Worm (Caenorhabditis elegans) whole organism, L4 larva: ENCODE measurements around the gene ndx-6.

Experiments used
- F10B5.3 ChIP-seq: sonication (generic microtip); optimal IDR thresholded peaks from 2 replicates; lab custom pipeline; 2016; ENCODE audit warnings: mild to moderate bottlenecking, missing genetic modification characterization, missing compliant biosample characterization
- F44E2.7 ChIP-seq: fragments of 200-800 bp; sonication (Bioruptor generic); IDR thresholded peaks from 2 replicates; pipeline ENCODE4 v2.1.2; 2022; ENCODE audit warnings: missing genetic modification characterization, missing compliant biosample characterization
- R02D3.7 ChIP-seq: fragments of 150-350 bp; sonication (generic microtip); optimal IDR thresholded peaks from 3 replicates; lab custom pipeline; 2014; ENCODE audit warnings: missing biosample characterization, missing genetic modification characterization
- T20F7.1 ChIP-seq: fragments of 200-800 bp; sonication (Bioruptor generic); optimal IDR thresholded peaks from 2 replicates; lab custom pipeline; 2018; ENCODE audit warnings: mild to moderate bottlenecking, missing genetic modification characterization, missing compliant biosample characterization
- ZK546.5 ChIP-seq, 2 experiments: sonication (generic microtip); optimal IDR thresholded peaks; 2 replicates each; lab custom pipeline; 2017; ENCODE audit warnings: missing biosample characterization in 2 of 2, missing genetic modification characterization in 2 of 2
- aha-1 ChIP-seq: fragments of 150-350 bp; peaks from one replicate; lab custom pipeline; 2014; ENCODE audit warnings: missing biosample characterization, missing genetic modification characterization
- aly-2 ChIP-seq: sonication (generic microtip); optimal IDR thresholded peaks from 2 replicates; lab custom pipeline; 2018; ENCODE audit warnings: missing biosample characterization, missing genetic modification characterization
- arid-1 ChIP-seq: fragments of 200-800 bp; sonication (Bioruptor generic); conservative IDR thresholded peaks from 2 replicates; pipeline ENCODE4 v1.3.6; 2022; ENCODE audit warnings: missing genetic modification reagents, missing genetic modification characterization, missing compliant biosample characterization
- attf-4 ChIP-seq: sonication (generic microtip); optimal IDR thresholded peaks from 3 replicates; lab custom pipeline; 2017; ENCODE audit warnings: missing biosample characterization, missing genetic modification characterization
- ceh-28 ChIP-seq: fragments of 150-350 bp; optimal IDR thresholded peaks from 2 replicates; lab custom pipeline; 2014; ENCODE audit warnings: missing biosample characterization, missing genetic modification reagents, missing genetic modification characterization
- ceh-32 ChIP-seq: sonication (generic microtip); optimal IDR thresholded peaks from 2 replicates; lab custom pipeline; 2016; ENCODE audit warnings: mild to moderate bottlenecking, missing genetic modification characterization, missing compliant biosample characterization; ENCODE audit not compliant: poor library complexity
- daf-12 ChIP-seq: fragments of 150-350 bp; optimal IDR thresholded peaks from 2 replicates; lab custom pipeline; 2014; ENCODE audit warnings: missing biosample characterization, missing genetic modification reagents, missing genetic modification characterization
- daf-16 ChIP-seq, 3 experiments: sonication (generic microtip); optimal IDR thresholded peaks; 2 replicates each; lab custom pipeline; 2016 to 2017; ENCODE audit warnings: missing genetic modification characterization in 3 of 3, missing genetic modification reagents in 3 of 3, mild to moderate bottlenecking in 2 of 3, missing compliant biosample characterization in 2 of 3, missing biosample characterization in 1 of 3, moderate library complexity in 1 of 3
- daf-19 ChIP-seq: fragments of 200-800 bp; sonication (Bioruptor generic); conservative IDR thresholded peaks from 2 replicates; pipeline ENCODE4 v1.3.6; 2022; ENCODE audit warnings: missing genetic modification characterization, missing compliant biosample characterization
- daf-8 ChIP-seq: fragments of 200-800 bp; sonication (Bioruptor generic); IDR thresholded peaks from 2 replicates; pipeline ENCODE4 v1.3.6; 2022; ENCODE audit warnings: missing genetic modification characterization, missing compliant biosample characterization
- dmd-6 ChIP-seq: fragments of 200-800 bp; sonication (Bioruptor generic); IDR thresholded peaks from 2 replicates; pipeline ENCODE4 v1.3.6; 2022; ENCODE audit warnings: missing genetic modification reagents, missing genetic modification characterization, missing compliant biosample characterization
- dmd-8 ChIP-seq: fragments of 200-800 bp; sonication (Bioruptor generic); IDR thresholded peaks from 2 replicates; pipeline ENCODE4 v1.3.6; 2022; ENCODE audit warnings: missing genetic modification characterization, missing compliant biosample characterization
- dmd-9 ChIP-seq: fragments of 200-800 bp; sonication (Bioruptor generic); IDR thresholded peaks from 2 replicates; pipeline ENCODE4 v1.3.6; 2022; ENCODE audit warnings: missing genetic modification reagents, missing genetic modification characterization, missing compliant biosample characterization
- dpl-1 ChIP-seq: fragments of 150-350 bp; optimal IDR thresholded peaks from 2 replicates; lab custom pipeline; 2014; ENCODE audit warnings: missing biosample characterization, missing genetic modification reagents, missing genetic modification characterization
- duxl-1 ChIP-seq: sonication (generic microtip); optimal IDR thresholded peaks from 2 replicates; lab custom pipeline; 2016; ENCODE audit warnings: mild to moderate bottlenecking, missing genetic modification characterization, moderate library complexity, missing compliant biosample characterization; ENCODE audit not compliant: poor library complexity
- egl-43 ChIP-seq: fragments of 200-800 bp; sonication (Bioruptor generic); IDR thresholded peaks from 2 replicates; pipeline ENCODE4 v1.3.6; 2022; ENCODE audit warnings: missing genetic modification reagents, missing genetic modification characterization, missing compliant biosample characterization
- fos-1 ChIP-seq: fragments of 150-350 bp; optimal IDR thresholded peaks from 2 replicates; lab custom pipeline; 2014; ENCODE audit warnings: missing biosample characterization, missing genetic modification characterization
- gei-8 ChIP-seq: fragments of 200-800 bp; sonication (Bioruptor generic); optimal IDR thresholded peaks from 2 replicates; lab custom pipeline; 2018; ENCODE audit warnings: mild to moderate bottlenecking, missing genetic modification characterization, missing compliant biosample characterization
- hmg-1.1 ChIP-seq: fragments of 200-800 bp; sonication (Bioruptor generic); IDR thresholded peaks from 2 replicates; pipeline ENCODE4 v1.3.6; 2022; ENCODE audit warnings: missing genetic modification reagents, missing genetic modification characterization, missing compliant biosample characterization
- lim-7 ChIP-seq: fragments of 200-800 bp; sonication (Bioruptor generic); IDR thresholded peaks from 2 replicates; pipeline ENCODE4 v1.3.6; 2022; ENCODE audit warnings: missing genetic modification characterization, missing compliant biosample characterization
- lin-1 ChIP-seq: fragments of 200-800 bp; sonication (Bioruptor generic); IDR thresholded peaks from 2 replicates; pipeline ENCODE4 v1.3.6; 2022; ENCODE audit warnings: missing genetic modification reagents, missing genetic modification characterization, missing compliant biosample characterization
- lin-29 ChIP-seq: fragments of 200-800 bp; sonication (Bioruptor generic); IDR thresholded peaks from 2 replicates; pipeline ENCODE4 v1.3.6; 2022; ENCODE audit warnings: missing genetic modification reagents, missing genetic modification characterization, missing compliant biosample characterization
- lin-39 ChIP-seq: fragments of 150-350 bp; optimal IDR thresholded peaks from 2 replicates; lab custom pipeline; 2014; ENCODE audit warnings: missing biosample characterization, missing genetic modification reagents, missing genetic modification characterization
- lir-3 ChIP-seq: sonication (generic microtip); optimal IDR thresholded peaks from 2 replicates; lab custom pipeline; 2016; ENCODE audit warnings: mild to moderate bottlenecking, missing genetic modification characterization, missing compliant biosample characterization
- lsy-2 ChIP-seq, 2 experiments: fragments of 150-350 bp in 1 of 2; sonication (generic microtip) in 1 of 2; optimal IDR thresholded peaks; 2 replicates each; lab custom pipeline; 2014 to 2017; ENCODE audit warnings: missing biosample characterization in 2 of 2, missing genetic modification characterization in 2 of 2
- madf-9 ChIP-seq: fragments of 200-800 bp; sonication (Bioruptor generic); conservative IDR thresholded peaks from 2 replicates; pipeline ENCODE4 v1.3.6; 2022; ENCODE audit warnings: missing genetic modification reagents, missing genetic modification characterization, missing compliant biosample characterization
- mes-2 ChIP-seq: sonication (generic microtip); optimal IDR thresholded peaks from 2 replicates; lab custom pipeline; 2016; ENCODE audit warnings: missing genotype, mild to moderate bottlenecking, missing genetic modification characterization, missing compliant biosample characterization; ENCODE audit not compliant: poor library complexity, severe bottlenecking
- mxl-3 ChIP-seq: fragments of 200-800 bp; sonication (Bioruptor generic); optimal IDR thresholded peaks from 2 replicates; lab custom pipeline; 2018; ENCODE audit warnings: mild to moderate bottlenecking, missing genetic modification characterization, missing compliant biosample characterization
- nhr-102 ChIP-seq: sonication (generic microtip); optimal IDR thresholded peaks from 2 replicates; lab custom pipeline; 2016; ENCODE audit warnings: mild to moderate bottlenecking, missing genetic modification characterization, moderate library complexity, missing compliant biosample characterization
- nhr-237 ChIP-seq: sonication (generic microtip); optimal IDR thresholded peaks from 2 replicates; lab custom pipeline; 2017; ENCODE audit warnings: missing biosample characterization, missing genetic modification characterization
- nhr-25 ChIP-seq: sonication (generic microtip); optimal IDR thresholded peaks from 2 replicates; lab custom pipeline; 2017; ENCODE audit warnings: missing genetic modification characterization, mild to moderate bottlenecking, missing compliant biosample characterization, antibody characterized with exemption, moderate library complexity, borderline replicate concordance; ENCODE audit not compliant: insufficient read depth
- nhr-41 ChIP-seq: fragments of 200-800 bp; sonication (Bioruptor generic); IDR thresholded peaks from 2 replicates; pipeline ENCODE4 v1.3.6; 2022; ENCODE audit warnings: missing genetic modification reagents, missing genetic modification characterization, missing compliant biosample characterization
- nhr-77 ChIP-seq: fragments of 150-350 bp; optimal IDR thresholded peaks from 2 replicates; lab custom pipeline; 2014; ENCODE audit warnings: missing biosample characterization, missing genetic modification characterization
- pqm-1 ChIP-seq: sonication (generic microtip); optimal IDR thresholded peaks from 2 replicates; lab custom pipeline; 2017; ENCODE audit warnings: missing biosample characterization, missing genetic modification characterization
- rbr-2 ChIP-seq: sonication (generic microtip); optimal IDR thresholded peaks from 2 replicates; lab custom pipeline; 2016; ENCODE audit warnings: missing genotype, missing genetic modification characterization, missing compliant biosample characterization
- saeg-2 ChIP-seq: fragments of 200-800 bp; sonication (Bioruptor generic); IDR thresholded peaks from 2 replicates; pipeline ENCODE4 v1.3.6; 2022; ENCODE audit warnings: missing genetic modification reagents, missing genetic modification characterization, missing compliant biosample characterization
- sdz-12 ChIP-seq: fragments of 200-800 bp; sonication (Bioruptor generic); optimal IDR thresholded peaks from 2 replicates; lab custom pipeline; 2018; ENCODE audit warnings: mild to moderate bottlenecking, missing genetic modification characterization, missing compliant biosample characterization
- set-16 ChIP-seq: fragments of 200-800 bp; sonication (Bioruptor generic); IDR thresholded peaks from 2 replicates; pipeline ENCODE4 v1.3.6; 2022; ENCODE audit warnings: missing genetic modification reagents, missing genetic modification characterization, missing compliant biosample characterization
- skn-1 ChIP-seq: fragments of 150-350 bp; optimal IDR thresholded peaks from 2 replicates; lab custom pipeline; 2014; ENCODE audit warnings: missing biosample characterization, missing genetic modification characterization
- spr-3 ChIP-seq: fragments of 200-800 bp; sonication (Bioruptor generic); optimal IDR thresholded peaks from 2 replicates; lab custom pipeline; 2018; ENCODE audit warnings: mild to moderate bottlenecking, missing genetic modification characterization, missing compliant biosample characterization
- zag-1 ChIP-seq: fragments of 150-350 bp; optimal IDR thresholded peaks from 2 replicates; lab custom pipeline; 2014; ENCODE audit warnings: missing biosample characterization, missing genetic modification characterization
- zfp-2 ChIP-seq: sonication (generic microtip); optimal IDR thresholded peaks from 2 replicates; lab custom pipeline; 2016; ENCODE audit warnings: mild to moderate bottlenecking, missing genetic modification characterization, missing compliant biosample characterization
- zip-11 ChIP-seq: fragments of 200-800 bp; sonication (Bioruptor generic); IDR thresholded peaks from 2 replicates; pipeline ENCODE4 v1.3.6; 2022; ENCODE audit warnings: missing genetic modification characterization, missing compliant biosample characterization
- zip-2 ChIP-seq: fragments of 150-350 bp; optimal IDR thresholded peaks from 2 replicates; lab custom pipeline; 2014; ENCODE audit warnings: missing biosample characterization, missing genetic modification characterization

The ndx-6 gene

DNA sequence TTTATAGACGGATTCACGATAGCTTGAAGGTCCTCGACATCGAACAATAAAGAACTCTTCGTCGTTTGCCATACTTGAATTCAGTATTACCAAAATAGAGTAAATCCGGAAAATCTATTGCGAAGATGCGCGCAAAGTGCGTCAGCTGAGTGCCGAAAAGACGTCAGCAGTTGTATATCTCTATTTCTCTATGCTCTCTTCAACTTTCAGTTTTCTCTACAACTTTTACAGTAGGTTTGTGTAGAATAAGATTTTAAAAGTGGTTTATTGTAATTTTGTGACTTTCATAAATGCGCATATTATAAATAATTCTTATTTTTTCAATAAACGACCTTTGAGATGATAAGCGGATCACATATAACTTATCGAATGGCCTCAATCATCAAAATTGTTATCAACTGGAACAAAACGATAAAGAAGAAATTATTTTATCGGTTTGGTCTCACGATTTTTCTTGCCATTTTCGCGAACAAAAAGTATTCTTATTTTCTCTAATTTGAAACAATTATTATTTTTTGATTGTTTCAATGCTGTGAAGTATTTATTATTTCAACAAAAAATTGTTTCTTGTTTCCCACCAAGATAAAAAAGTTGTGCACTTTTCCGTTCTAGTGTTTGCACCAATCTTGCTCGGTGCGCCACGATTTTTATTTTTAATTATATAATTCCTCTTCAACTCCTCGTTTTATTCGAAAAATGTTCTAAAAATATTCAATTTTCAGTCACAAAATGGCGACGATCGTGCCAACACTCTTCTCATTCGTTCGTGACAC is 16.2 kb downstream of the ndx-6 start, which contains the start of the genes agt-2 and F09E5.3 (continued):
- TF ChIP-seq ZK546.5 (tag; optimal IDR thresholded peaks at IDR 0.05; lab: Kevin White, UChicago): no peak
- TF ChIP-seq skn-1 (tag; lab: Kevin White, UChicago): no peak
- peak; percentile 83 for TF ChIP-seq dmd-6 (GFP tag; lab: Robert Waterston, UW)
- TF ChIP-seq zag-1 (tag; lab: Kevin White, UChicago): no peak
- TF ChIP-seq attf-4 (tag; lab: Kevin White, UChicago): no peak
- TF ChIP-seq F10B5.3 (tag; lab: Kevin White, UChicago): peak; percentile 65
- TF ChIP-seq lim-7 (GFP tag; lab: Robert Waterston, UW): no peak
- TF ChIP-seq nhr-25 (tag; lab: Kevin White, UChicago): peak; percentile 73
- TF ChIP-seq lin-29 (GFP tag; lab: Robert Waterston, UW): peak; percentile 51; the same call in 1 of the 2 replicates
- TF ChIP-seq mxl-3 (GFP tag; lab: Kevin White, UChicago): peak; percentile 62
- TF ChIP-seq zip-2 (tag; lab: Kevin White, UChicago): peak; percentile 48
- TF ChIP-seq gei-8 (GFP tag; lab: Kevin White, UChicago): no peak
- peak; percentile 89 for TF ChIP-seq rbr-2
- TF ChIP-seq hmg-1.1 (GFP tag; lab: Robert Waterston, UW): peak; percentile 73; the same call in 1 of the 2 replicates
- no peak for TF ChIP-seq egl-43 (GFP tag; lab: Robert Waterston, UW)
- no peak for TF ChIP-seq nhr-237
- no peak for TF ChIP-seq lir-3 (tag; lab: Kevin White, UChicago)
- no peak for TF ChIP-seq zip-11 (GFP tag; lab: Robert Waterston, UW)
- 0 out of 2 replicates have a peak, but pooled peaks have one; percentile 17 for TF ChIP-seq madf-9 (GFP tag; lab: Robert Waterston, UW)
- TF ChIP-seq zfp-2 (tag; lab: Kevin White, UChicago): peak; percentile 23
- no peak for TF ChIP-seq daf-8 (GFP tag; lab: Robert Waterston, UW)
- TF ChIP-seq dmd-8 (GFP tag; lab: Robert Waterston, UW): no peak
- peak; percentile 68 to 96 for TF ChIP-seq lsy-2 (tag; optimal IDR thresholded peaks at IDR 0.05; lab: Kevin White, UChicago)
- TF ChIP-seq nhr-41 (GFP tag; lab: Robert Waterston, UW): no peak
- no peak for TF ChIP-seq fos-1 (tag; lab: Kevin White, UChicago)
- TF ChIP-seq saeg-2: no peak
- TF ChIP-seq ceh-32 (tag; lab: Kevin White, UChicago): no peak
- peak; percentile 79; the same call in 1 of the 2 replicates for TF ChIP-seq daf-19 (GFP tag; lab: Robert Waterston, UW)
- TF ChIP-seq dmd-9: no peak
- peak; percentile 43 for TF ChIP-seq spr-3 (GFP tag; lab: Kevin White, UChicago)
- TF ChIP-seq nhr-102 (tag; lab: Kevin White, UChicago): peak; percentile 79
- TF ChIP-seq duxl-1 (tag; lab: Kevin White, UChicago): peak; percentile 58
- TF ChIP-seq ceh-28 (tag; lab: Kevin White, UChicago): no peak
- peak; percentile 87 for TF ChIP-seq dpl-1
- TF ChIP-seq set-16 (GFP tag; lab: Robert Waterston, UW): no peak
- peak; percentile 74 for TF ChIP-seq pqm-1 (tag; lab: Kevin White, UChicago)
- TF ChIP-seq R02D3.7 (tag; lab: Kevin White, UChicago): no peak
- TF ChIP-seq aha-1: peak; percentile 86
- TF ChIP-seq aly-2 (tag; lab: Kevin White, UChicago): no peak
- peak; percentile 80 for TF ChIP-seq T20F7.1 (GFP tag; lab: Kevin White, UChicago)
- TF ChIP-seq lin-1 (GFP tag; lab: Robert Waterston, UW): no peak
- TF ChIP-seq nhr-77 (tag; lab: Kevin White, UChicago): peak; percentile 82
- peak; percentile 93 for TF ChIP-seq mes-2 (tag; lab: Kevin White, UChicago)
- TF ChIP-seq lin-39: no peak
- no peak for TF ChIP-seq sdz-12 (GFP tag; lab: Kevin White, UChicago)
- TF ChIP-seq F44E2.7 (GFP tag; lab: Robert Waterston, UW): no peak
- peak; percentile 54; the same call in 1 of the 2 replicates for TF ChIP-seq arid-1 (GFP tag; lab: Robert Waterston, UW)
- TF ChIP-seq daf-12 (tag; lab: Kevin White, UChicago): no peak
- peak in 1 of 2 experiments; percentile 19 for TF ChIP-seq daf-16 (GFP tag; optimal IDR thresholded peaks at IDR 0.05; lab: Kevin White, UChicago)
- peak; percentile 19 for TF ChIP-seq daf-16 (tag; optimal IDR thresholded peaks at IDR 0.05; lab: Kevin White, UChicago)
